Fruit fly (Drosophila melanogaster) whole organism, embryonic: ENCODE measurements around the gene CG34453.

Experiments used
- CG10321 ChIP-seq: fragments of 200-800 bp; sonication (Bioruptor generic); IDR thresholded peaks from 2 replicates; pipeline ENCODE4 v1.3.6; 2022; ENCODE audit warnings: missing biosample characterization, missing genetic modification characterization
- CG10431 ChIP-seq: fragments of 200-800 bp; sonication (Bioruptor generic); optimal IDR thresholded peaks from 3 replicates; lab custom pipeline; 2018; ENCODE audit warnings: missing biosample characterization, mild to moderate bottlenecking, missing genetic modification characterization
- CG11085 ChIP-seq: fragments of 200-800 bp; sonication (Bioruptor generic); IDR thresholded peaks from 2 replicates; pipeline ENCODE4 v1.3.6; 2022; ENCODE audit warnings: missing biosample characterization, missing genetic modification characterization
- CG11456 ChIP-seq: fragments of 200-800 bp; sonication (Bioruptor generic); IDR thresholded peaks from 3 replicates; pipeline ENCODE4 v1.3.6; 2022; ENCODE audit warnings: missing biosample characterization, missing genetic modification characterization
- CG11695 ChIP-seq: fragments of 200-800 bp; sonication (Bioruptor generic); IDR thresholded peaks from 3 replicates; pipeline ENCODE4 v1.3.6; 2022; ENCODE audit warnings: missing biosample characterization, missing genetic modification characterization
- CG12071 ChIP-seq: fragments of 200-800 bp; sonication (Bioruptor generic); optimal IDR thresholded peaks from 3 replicates; lab custom pipeline; 2018; ENCODE audit warnings: missing biosample characterization, mild to moderate bottlenecking, missing genetic modification characterization
- CG12659 ChIP-seq: fragments of 200-800 bp; sonication (Bioruptor generic); optimal IDR thresholded peaks from 3 replicates; lab custom pipeline; 2017; ENCODE audit warnings: mild to moderate bottlenecking, missing biosample characterization, missing genetic modification reagents, missing genetic modification characterization
- CG13424 ChIP-seq: fragments of 200-800 bp; sonication (Bioruptor generic); optimal IDR thresholded peaks from 2 replicates; lab custom pipeline; 2019; ENCODE audit warnings: missing biosample characterization, mild to moderate bottlenecking, missing genetic modification characterization, moderate library complexity
- CG14014 ChIP-seq: fragments of 200-800 bp; sonication (Bioruptor generic); IDR thresholded peaks from 2 replicates; pipeline ENCODE4 v1.3.6; 2022; ENCODE audit warnings: missing biosample characterization, missing genetic modification characterization
- CG1647 ChIP-seq: fragments of 200-800 bp; sonication (Bioruptor generic); optimal IDR thresholded peaks from 3 replicates; lab custom pipeline; 2016; ENCODE audit warnings: missing biosample characterization, missing genetic modification characterization
- CG34224 ChIP-seq: fragments of 200-800 bp; sonication (Bioruptor generic); IDR thresholded peaks from 3 replicates; pipeline ENCODE4 v1.3.6; 2022; ENCODE audit warnings: missing biosample characterization, missing genetic modification characterization; ENCODE audit not compliant: partially characterized antibody
- CG34422 ChIP-seq: fragments of 200-800 bp; sonication (Bioruptor generic); IDR thresholded peaks from 3 replicates; pipeline ENCODE4 v1.3.6; 2022; ENCODE audit warnings: missing biosample characterization, missing genetic modification characterization
- CG3838 ChIP-seq: fragments of 200-800 bp; sonication (Bioruptor generic); optimal IDR thresholded peaks from 3 replicates; lab custom pipeline; 2016; ENCODE audit warnings: missing biosample characterization, missing genetic modification characterization
- CG42726 ChIP-seq: fragments of 200-800 bp; sonication (Bioruptor generic); IDR thresholded peaks from 2 replicates; pipeline ENCODE4 v1.3.6; 2022; ENCODE audit warnings: missing biosample characterization, missing genetic modification characterization; ENCODE audit not compliant: partially characterized antibody
- CG4328 ChIP-seq: fragments of 200-800 bp; sonication (Bioruptor generic); optimal IDR thresholded peaks from 3 replicates; lab custom pipeline; 2017; ENCODE audit warnings: missing biosample characterization, missing genetic modification reagents, missing genetic modification characterization
- CG4360 ChIP-seq: fragments of 200-800 bp; sonication (Bioruptor generic); IDR thresholded peaks from 2 replicates; pipeline ENCODE4 v1.3.6; 2022; ENCODE audit warnings: missing biosample characterization, missing genetic modification characterization
- CG43689 ChIP-seq: fragments of 200-800 bp; sonication (Bioruptor generic); IDR thresholded peaks from 2 replicates; pipeline ENCODE4 v1.3.6; 2022; ENCODE audit warnings: missing biosample characterization, missing genetic modification characterization
- CG6272 ChIP-seq: fragments of 200-800 bp; sonication (Bioruptor generic); IDR thresholded peaks from 2 replicates; pipeline ENCODE4 v1.3.6; 2022; ENCODE audit warnings: missing biosample characterization, missing genetic modification characterization
- CG6791 ChIP-seq: fragments of 200-800 bp; sonication (Bioruptor generic); IDR thresholded peaks from 3 replicates; pipeline ENCODE4 v1.3.6; 2022; ENCODE audit warnings: missing biosample characterization, missing genetic modification characterization; ENCODE audit not compliant: partially characterized antibody
- CG7987 ChIP-seq: fragments of 200-800 bp; sonication (Bioruptor generic); optimal IDR thresholded peaks from 2 replicates; lab custom pipeline; 2018; ENCODE audit warnings: missing biosample characterization, mild to moderate bottlenecking, missing genetic modification characterization, moderate library complexity
- CG8290 ChIP-seq, 3 experiments: fragments of 200-800 bp; sonication (Bioruptor generic); optimal IDR thresholded peaks; 2 replicates each; lab custom pipeline; 2016 to 2019; ENCODE audit warnings: missing biosample characterization in 3 of 3, missing genetic modification characterization in 3 of 3, mild to moderate bottlenecking in 2 of 3, moderate library complexity in 1 of 3
- Deaf1 ChIP-seq: fragments of 200-800 bp; optimal IDR thresholded peaks from 3 replicates; lab custom pipeline; 2019; ENCODE audit warnings: missing biosample characterization, mild to moderate bottlenecking, missing genetic modification characterization, moderate library complexity
- Elba2 ChIP-seq: fragments of 200-800 bp; sonication (Bioruptor generic); optimal IDR thresholded peaks from 3 replicates; lab custom pipeline; 2016; ENCODE audit warnings: missing biosample characterization, missing genetic modification characterization
- H2.0 ChIP-seq: fragments of 200-800 bp; sonication (Bioruptor generic); IDR thresholded peaks from 2 replicates; pipeline ENCODE4 v1.3.6; 2022; ENCODE audit warnings: missing biosample characterization, missing genetic modification characterization
- Meics ChIP-seq: fragments of 200-800 bp; sonication (Bioruptor generic); optimal IDR thresholded peaks from 2 replicates; lab custom pipeline; 2017; ENCODE audit warnings: missing biosample characterization, mild to moderate bottlenecking, missing genetic modification characterization
- NFAT ChIP-seq: fragments of 200-800 bp; sonication (Bioruptor generic); IDR thresholded peaks from 2 replicates; pipeline ENCODE4 v1.3.6; 2022; ENCODE audit warnings: missing biosample characterization, missing genetic modification characterization
- Neu2 ChIP-seq: fragments of 200-800 bp; sonication (Bioruptor generic); optimal IDR thresholded peaks from 3 replicates; lab custom pipeline; 2016; ENCODE audit warnings: missing biosample characterization, missing genetic modification characterization, borderline replicate concordance
- Opbp ChIP-seq: fragments of 200-800 bp; sonication (Bioruptor generic); IDR thresholded peaks from 3 replicates; pipeline ENCODE4 v1.3.6; 2022; ENCODE audit warnings: missing biosample characterization, missing genetic modification characterization; ENCODE audit not compliant: partially characterized antibody
- Optix ChIP-seq: fragments of 200-800 bp; sonication (Bioruptor generic); IDR thresholded peaks from 3 replicates; pipeline ENCODE4 v1.3.6; 2022; ENCODE audit warnings: missing biosample characterization, missing genetic modification characterization
- Ssrp ChIP-seq: fragments of 200-800 bp; sonication (Bioruptor generic); optimal IDR thresholded peaks from 2 replicates; lab custom pipeline; 2018; ENCODE audit warnings: missing biosample characterization, mild to moderate bottlenecking, missing genetic modification characterization, moderate library complexity
- amos ChIP-seq: fragments of 200-800 bp; sonication (Bioruptor generic); IDR thresholded peaks from 2 replicates; pipeline ENCODE4 v1.3.6; 2022; ENCODE audit warnings: missing biosample characterization, missing genetic modification characterization; ENCODE audit not compliant: partially characterized antibody
- cwo ChIP-seq: fragments of 200-800 bp; sonication (Bioruptor generic); optimal IDR thresholded peaks from 3 replicates; lab custom pipeline; 2017; ENCODE audit warnings: missing biosample characterization, missing genetic modification characterization, mild to moderate bottlenecking, moderate library complexity, missing genetic modification reagents
- ftz-f1 ChIP-seq: fragments of 200-800 bp; sonication (Bioruptor generic); optimal IDR thresholded peaks from 2 replicates; lab custom pipeline; 2016; ENCODE audit warnings: missing biosample characterization, missing genetic modification characterization
- grau ChIP-seq: fragments of 200-800 bp; optimal IDR thresholded peaks from 3 replicates; lab custom pipeline; 2019; ENCODE audit warnings: missing biosample characterization, mild to moderate bottlenecking, missing genetic modification characterization, moderate library complexity
- insv ChIP-seq, 2 experiments: fragments of 200-800 bp; sonication (Bioruptor generic); optimal IDR thresholded peaks; 3 replicates each; lab custom pipeline; 2016 to 2018; ENCODE audit warnings: missing biosample characterization in 2 of 2, missing genetic modification characterization in 2 of 2
- jumu ChIP-seq: fragments of 200-800 bp; sonication (Bioruptor generic); optimal IDR thresholded peaks from 3 replicates; lab custom pipeline; 2016; ENCODE audit warnings: missing biosample characterization, missing genetic modification characterization
- kni ChIP-seq: fragments of 200-800 bp; sonication (Bioruptor generic); optimal IDR thresholded peaks from 3 replicates; lab custom pipeline; 2017; ENCODE audit warnings: mild to moderate bottlenecking, missing biosample characterization, missing genetic modification reagents, missing genetic modification characterization
- pfk ChIP-seq: fragments of 200-800 bp; sonication (Bioruptor generic); optimal IDR thresholded peaks from 2 replicates; lab custom pipeline; 2018; ENCODE audit warnings: missing biosample characterization, mild to moderate bottlenecking, missing genetic modification characterization, moderate library complexity
- phol ChIP-seq: fragments of 200-800 bp; sonication (Bioruptor generic); optimal IDR thresholded peaks from 3 replicates; lab custom pipeline; 2018; ENCODE audit warnings: missing biosample characterization, mild to moderate bottlenecking, missing genetic modification characterization, moderate library complexity
- pros ChIP-seq: fragments of 200-800 bp; sonication (Bioruptor generic); optimal IDR thresholded peaks from 3 replicates; lab custom pipeline; 2019; ENCODE audit warnings: missing biosample characterization, mild to moderate bottlenecking, missing genetic modification characterization, moderate library complexity
- pzg ChIP-seq: fragments of 200-800 bp; sonication (Bioruptor generic); optimal IDR thresholded peaks from 3 replicates; lab custom pipeline; 2018; ENCODE audit warnings: missing biosample characterization, mild to moderate bottlenecking, missing genetic modification characterization, moderate library complexity
- slbo ChIP-seq: fragments of 200-800 bp; sonication (Bioruptor generic); IDR thresholded peaks from 2 replicates; pipeline ENCODE4 v1.3.6; 2022; ENCODE audit warnings: missing biosample characterization, missing genetic modification characterization
- sr ChIP-seq: fragments of 200-800 bp; sonication (Bioruptor generic); IDR thresholded peaks from 3 replicates; pipeline ENCODE4 v1.3.6; 2022; ENCODE audit warnings: missing biosample characterization, missing genetic modification characterization
- vvl ChIP-seq: fragments of 200-800 bp; sonication (Bioruptor generic); IDR thresholded peaks from 2 replicates; pipeline ENCODE4 v1.3.6; 2022; ENCODE audit warnings: missing biosample characterization, missing genetic modification characterization
- wor ChIP-seq: fragments of 200-800 bp; sonication (Bioruptor generic); IDR thresholded peaks from 2 replicates; pipeline ENCODE4 v1.3.6; 2022; ENCODE audit warnings: missing biosample characterization, missing genetic modification characterization
- zf30C ChIP-seq: fragments of 200-800 bp; sonication (Bioruptor generic); optimal IDR thresholded peaks from 3 replicates; lab custom pipeline; 2018; ENCODE audit warnings: missing biosample characterization, mild to moderate bottlenecking, missing genetic modification characterization

CG34453 gene

dm6 chr3L:224004-224951, 8.9 kb downstream of the CG34453 start (continued):
- TF ChIP-seq ftz-f1 (peak; percentile 89), CG42726 (GFP tag; lab: Robert Waterston, UW) (peak; percentile 70), pros (GFP tag; lab: Kevin White, UChicago) (peak; percentile 36), NFAT (GFP tag; lab: Robert Waterston, UW) (peak; percentile 73), slbo (GFP tag; lab: Robert Waterston, UW) (peak; percentile 23; the same call in 1 of the 2 replicates), cwo (GFP tag; lab: Kevin White, UChicago) (no peak), pfk (GFP tag; lab: Kevin White, UChicago) (peak; percentile 33), Elba2 (GFP tag; lab: Kevin White, UChicago) (no peak), zf30C (GFP tag; lab: Kevin White, UChicago) (no peak), insv (GFP tag; optimal IDR thresholded peaks at IDR 0.05; lab: Kevin White, UChicago) (peak in 1 of 2 experiments; percentile 11), Neu2 (GFP tag; lab: Kevin White, UChicago) (no peak), sr (GFP tag; lab: Robert Waterston, UW) (0 out of 3 replicates have a peak, but pooled peaks have one; percentile 21), CG4328 (peak; percentile 17), jumu (GFP tag; lab: Kevin White, UChicago) (peak; percentile 8), CG6272 (GFP tag; lab: Robert Waterston, UW) (0 out of 2 replicates have a peak, but pooled peaks have one; percentile 21), CG11456 (GFP tag; lab: Robert Waterston, UW) (peak; percentile 57; the same call in 2 of the 3 replicates), CG10431 (GFP tag; lab: Kevin White, UChicago) (peak; percentile 58), CG4360 (peak; percentile 80), CG12071 (GFP tag; lab: Kevin White, UChicago) (peak; percentile 3), CG11695 (GFP tag; lab: Robert Waterston, UW) (peak; percentile 6; the same call in 1 of the 3 replicates), H2.0 (GFP tag; lab: Robert Waterston, UW) (0 out of 2 replicates have a peak, but pooled peaks have one; percentile 10), CG34422 (GFP tag; lab: Robert Waterston, UW) (peak; percentile 76), Meics (GFP tag; lab: Kevin White, UChicago) (peak; percentile 31), Optix (peak; percentile 48; the same call in 1 of the 3 replicates), kni (GFP tag; lab: Kevin White, UChicago) (peak; percentile 84), pzg (GFP tag; lab: Kevin White, UChicago) (peak; percentile 20), CG1647 (no peak), Ssrp (tag; lab: Kevin White, UChicago) (peak; percentile 57), CG8290 (GFP tag; optimal IDR thresholded peaks at IDR 0.05; lab: Kevin White, UChicago) (no peak), CG8290 (tag; optimal IDR thresholded peaks at IDR 0.05; lab: Kevin White, UChicago) (peak in 1 of 2 experiments; percentile 83), CG7987 (GFP tag; lab: Kevin White, UChicago) (peak; percentile 43), vvl (GFP tag; lab: Robert Waterston, UW) (peak; percentile 39), CG43689 (GFP tag; lab: Robert Waterston, UW) (no peak), CG10321 (GFP tag; lab: Robert Waterston, UW) (peak; percentile 96), CG34224 (GFP tag; lab: Robert Waterston, UW) (no peak), CG3838 (GFP tag; lab: Kevin White, UChicago) (peak; percentile 47), amos (GFP tag; lab: Robert Waterston, UW) (peak; percentile 49; the same call in 1 of the 2 replicates), CG6791 (peak; percentile 54; the same call in 2 of the 3 replicates), Opbp (peak; percentile 69), wor (GFP tag; lab: Robert Waterston, UW) (no peak), CG14014 (peak; percentile 32; the same call in 1 of the 2 replicates), CG12659 (peak; percentile 20), CG11085 (GFP tag; lab: Robert Waterston, UW) (peak; percentile 5; the same call in 1 of the 2 replicates), CG13424 (no peak), phol (peak; percentile 97), Deaf1 (tag; lab: Kevin White, UChicago) (peak; percentile 40), grau (tag; lab: Kevin White, UChicago) (no peak)
